Worm (Caenorhabditis elegans): ENCODE measurements around the gene rps-29.

DNA sequence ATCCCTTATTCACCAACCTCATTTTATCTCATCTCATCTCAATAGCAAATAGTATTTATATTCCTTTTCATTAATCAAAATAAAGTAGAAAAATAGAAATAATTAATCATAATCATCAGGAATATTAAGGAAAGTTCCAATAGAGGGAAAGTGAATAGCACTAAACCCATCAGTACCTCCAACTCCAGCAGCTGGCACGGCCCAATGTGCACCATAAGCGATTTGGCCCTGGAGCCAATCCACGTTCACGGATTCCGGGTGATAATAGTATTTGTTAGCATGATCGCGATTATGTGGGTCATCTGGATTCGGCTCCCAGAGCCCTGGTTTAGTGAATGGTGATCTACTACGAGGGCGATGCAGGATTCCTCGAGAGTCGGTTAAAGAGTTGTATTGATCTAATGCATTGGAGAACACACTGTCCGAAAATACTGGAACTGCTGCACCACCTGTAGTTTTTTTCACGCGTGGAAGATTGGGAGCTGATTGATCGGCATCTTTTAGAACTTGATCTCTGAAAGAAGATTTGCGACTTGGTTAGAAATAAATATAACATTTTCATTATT, 41.7 kb downstream of the rps-29 start:
- TF ChIP-seq elt-2 (tag; optimal IDR thresholded peaks at IDR 0.05), result peak; percentile 61
- peak; percentile 84 for TF ChIP-seq ztf-4 (tag; optimal IDR thresholded peaks at IDR 0.05)
- no peak for TF ChIP-seq snpc-4 (tag; optimal IDR thresholded peaks at IDR 0.05)
- TF ChIP-seq nhr-12 (tag; optimal IDR thresholded peaks at IDR 0.05), result no peak
- no peak for TF ChIP-seq nhr-11 (tag; optimal IDR thresholded peaks at IDR 0.05)
- peak; percentile 7 for TF ChIP-seq mdl-1 (tag; optimal IDR thresholded peaks at IDR 0.05)
- peak; percentile 31 for TF ChIP-seq unc-62 (GFP tag; optimal IDR thresholded peaks at IDR 0.05)
- peak; percentile 71 for TF ChIP-seq ceh-28 (tag; optimal IDR thresholded peaks at IDR 0.05)
- peak; percentile 62 for TF ChIP-seq nhr-25 (tag; optimal IDR thresholded peaks at IDR 0.05)
- TF ChIP-seq egl-27 (tag; optimal IDR thresholded peaks at IDR 0.05), result no peak
- TF ChIP-seq pqm-1 (tag; optimal IDR thresholded peaks at IDR 0.05), result no peak
- peak; percentile 61 for TF ChIP-seq jun-1 (tag; optimal IDR thresholded peaks at IDR 0.05)
